Fruit fly (Drosophila melanogaster): ENCODE measurements around the gene PsGEF.

dm6 chrX:2334025-2334424, 53.4 kb downstream of the PsGEF start:
- TF ChIP-seq usp (GFP tag; optimal IDR thresholded peaks at IDR 0.05): no peak
- no peak for TF ChIP-seq EcR (GFP tag; optimal IDR thresholded peaks at IDR 0.05)
- no peak for TF ChIP-seq psq (optimal IDR thresholded peaks at IDR 0.05)
- no peak for TF ChIP-seq Dll (optimal IDR thresholded peaks at IDR 0.05)
- TF ChIP-seq CG8478 (optimal IDR thresholded peaks at IDR 0.05): no peak

Data from whole organism.